Fruit fly (Drosophila melanogaster) whole organism, adult: Measurements from ENCODE around the gene CG7857.

ENCODE experiments used
- CG11617 ChIP-seq: fragments of 200-800 bp; sonication (Bioruptor generic); optimal IDR thresholded peaks from 2 replicates; lab custom pipeline; 2017; ENCODE audit warnings: mild to moderate bottlenecking, missing biosample characterization, missing genetic modification reagents, missing genetic modification characterization
- CG12768 ChIP-seq: fragments of 200-800 bp; sonication (Bioruptor generic); optimal IDR thresholded peaks from 2 replicates; lab custom pipeline; 2017; ENCODE audit warnings: missing biosample characterization, missing genetic modification characterization, mild to moderate bottlenecking, moderate library complexity, missing genetic modification reagents
- CG14711 ChIP-seq: fragments of 200-800 bp; sonication (Bioruptor generic); optimal IDR thresholded peaks from 2 replicates; lab custom pipeline; 2018; ENCODE audit warnings: missing biosample characterization, mild to moderate bottlenecking, missing genetic modification characterization, moderate library complexity
- CG7045 ChIP-seq: fragments of 200-800 bp; sonication (Bioruptor generic); optimal IDR thresholded peaks from 2 replicates; lab custom pipeline; 2017; ENCODE audit warnings: missing biosample characterization, mild to moderate bottlenecking, missing genetic modification characterization
- Clk ChIP-seq: fragments of 200-800 bp; sonication (Bioruptor generic); optimal IDR thresholded peaks from 2 replicates; lab custom pipeline; 2017; ENCODE audit warnings: missing biosample characterization, missing genetic modification characterization
- Crg-1 ChIP-seq: fragments of 200-800 bp; sonication (Bioruptor generic); optimal IDR thresholded peaks from 2 replicates; lab custom pipeline; 2016; ENCODE audit warnings: missing biosample characterization, missing genetic modification characterization
- bab1 ChIP-seq: fragments of 200-800 bp; sonication (Bioruptor generic); optimal IDR thresholded peaks from 3 replicates; lab custom pipeline; 2019; ENCODE audit warnings: missing biosample characterization, mild to moderate bottlenecking, missing genetic modification characterization, moderate library complexity
- cic ChIP-seq: fragments of 200-800 bp; sonication (Bioruptor generic); optimal IDR thresholded peaks from 2 replicates; lab custom pipeline; 2017; ENCODE audit warnings: missing biosample characterization, mild to moderate bottlenecking, missing genetic modification characterization, moderate library complexity
- ovo ChIP-seq: fragments of 200-800 bp; sonication (Bioruptor generic); optimal IDR thresholded peaks from 2 replicates; lab custom pipeline; 2016; ENCODE audit warnings: missing biosample characterization, missing genetic modification characterization
- toe ChIP-seq: fragments of 200-800 bp; sonication (Bioruptor generic); optimal IDR thresholded peaks from 2 replicates; lab custom pipeline; 2016; ENCODE audit warnings: missing biosample characterization, missing genetic modification characterization

- TF ChIP-seq CG11617 (GFP tag; lab: Kevin White, UChicago) = no peak
- no peak for TF ChIP-seq Clk (GFP tag; lab: Kevin White, UChicago)
- no peak for TF ChIP-seq cic (GFP tag; lab: Kevin White, UChicago)
- no peak for TF ChIP-seq CG12768
- no peak for TF ChIP-seq bab1 (GFP tag; lab: Kevin White, UChicago)
- TF ChIP-seq ovo (GFP tag; lab: Kevin White, UChicago) = no peak
- no peak for TF ChIP-seq toe
- no peak for TF ChIP-seq CG14711 (tag; lab: Kevin White, UChicago)
- TF ChIP-seq CG7045 = no peak
- TF ChIP-seq Crg-1 (GFP tag; lab: Kevin White, UChicago) = no peak
These were observed 35.3 kb upstream of the CG7857 start for dm6 chr3L:15539903-15540409.
